Fruit fly (Drosophila melanogaster) whole organism: Measurements from ENCODE around the gene pico.

ENCODE experiments used
- CG8478 ChIP-seq: fragments of >200 bp; optimal IDR thresholded peaks from 2 replicates; lab custom pipeline; 2018; ENCODE audit warnings: inconsistent platforms
- Dll ChIP-seq: fragments of >200 bp; optimal IDR thresholded peaks from 2 replicates; lab custom pipeline; 2017
- EcR ChIP-seq, 2 experiments: fragments of >200 bp; optimal IDR thresholded peaks; 2 replicates each; lab custom pipeline; 2017; ENCODE audit warnings: missing biosample characterization in 2 of 2, missing genetic modification characterization in 2 of 2, missing genetic modification reagents in 2 of 2
- pan ChIP-seq: fragments of >200 bp; optimal IDR thresholded peaks from 2 replicates; lab custom pipeline; 2017
- psq ChIP-seq: fragments of >200 bp; optimal IDR thresholded peaks from 2 replicates; lab custom pipeline; 2017
- usp ChIP-seq: fragments of >200 bp; optimal IDR thresholded peaks from 2 replicates; lab custom pipeline; 2017; ENCODE audit warnings: missing biosample characterization, missing genetic modification characterization, mixed read lengths

Gene pico

DNA sequence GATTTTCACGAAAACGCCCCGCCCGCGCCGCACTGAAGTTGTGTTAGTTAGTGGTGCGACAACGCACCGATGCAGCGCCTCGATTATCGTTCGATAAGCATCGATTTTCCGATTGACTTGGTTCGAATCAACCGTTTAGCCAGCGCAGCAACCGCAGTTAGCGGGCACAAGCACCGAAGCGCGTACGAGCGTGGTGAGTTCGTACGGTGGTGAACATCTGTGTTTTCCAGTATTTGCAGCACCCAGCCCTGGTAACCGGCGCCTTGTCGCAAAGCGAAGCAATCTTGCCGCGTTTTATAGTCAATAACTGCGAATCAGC, at the start of gene pico, which contains the start of gene Nup205:
Gene pico (minus strand): TSS at position 71 of the 319 bp plus-strand sequence.
Gene Nup205 (plus strand): TSS at position 226 of the 319 bp plus-strand sequence.
- TF ChIP-seq Dll (lab: Kevin White, UChicago) (no peak), EcR (GFP tag; optimal IDR thresholded peaks at IDR 0.05; lab: Kevin White, UChicago) (no peak), pan (lab: Kevin White, UChicago) (no peak), usp (GFP tag; lab: Kevin White, UChicago) (no peak), psq (no peak), CG8478 (lab: Kevin White, UChicago) (no peak)

DNA sequence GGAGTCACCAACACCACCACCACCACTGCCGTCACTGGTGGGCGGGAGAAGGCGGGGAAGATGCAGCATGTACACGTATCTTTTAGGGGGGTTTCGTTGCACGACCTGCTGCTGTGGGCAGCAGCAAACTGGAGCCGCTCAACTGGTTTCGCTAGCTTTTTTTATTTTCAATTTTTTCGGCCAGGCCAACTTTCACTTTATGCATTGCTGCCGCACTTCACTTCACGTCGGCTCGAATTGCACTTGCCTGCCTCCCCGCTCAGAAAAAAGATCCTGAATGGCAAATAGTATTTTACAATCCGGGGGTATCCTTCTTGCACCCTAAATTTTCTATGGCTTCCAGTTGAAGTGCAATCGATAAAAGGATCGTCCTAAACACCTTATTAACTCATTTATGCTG, 48.1 kb upstream of the pico start:
- TF ChIP-seq pan (lab: Kevin White, UChicago) (no peak), psq (no peak), EcR (GFP tag; optimal IDR thresholded peaks at IDR 0.05; lab: Kevin White, UChicago) (no peak), CG8478 (lab: Kevin White, UChicago) (no peak), Dll (lab: Kevin White, UChicago) (no peak)

DNA sequence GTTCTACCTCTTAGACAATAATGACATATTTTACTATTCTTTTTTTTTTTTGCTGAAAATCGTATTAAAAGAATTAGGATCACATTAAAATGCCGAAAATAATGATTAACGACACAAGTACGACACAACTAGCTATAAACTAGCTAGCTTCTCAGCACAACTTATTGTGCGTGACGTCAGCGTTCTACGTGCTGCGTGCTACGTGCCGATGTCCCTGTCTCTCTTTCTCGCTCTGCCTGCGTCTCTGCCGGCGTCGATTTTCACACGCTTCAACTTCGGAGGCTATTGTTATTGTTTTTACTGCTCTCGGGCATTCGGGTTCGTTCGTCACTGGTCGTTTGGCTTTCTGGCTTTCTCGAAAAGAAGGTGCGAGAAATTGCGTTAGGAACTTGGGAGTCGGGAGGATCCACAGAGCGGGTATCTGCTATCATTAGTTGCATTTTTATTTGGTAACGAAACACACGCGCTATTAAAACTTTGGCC, 46.2 kb upstream of the pico start:
- TF ChIP-seq psq, result no peak
- TF ChIP-seq usp (GFP tag; lab: Kevin White, UChicago), result no peak
- TF ChIP-seq pan (lab: Kevin White, UChicago), result no peak
- TF ChIP-seq CG8478 (lab: Kevin White, UChicago), result no peak
- no peak for TF ChIP-seq EcR (GFP tag; optimal IDR thresholded peaks at IDR 0.05; lab: Kevin White, UChicago)
- no peak for TF ChIP-seq Dll (lab: Kevin White, UChicago)

DNA sequence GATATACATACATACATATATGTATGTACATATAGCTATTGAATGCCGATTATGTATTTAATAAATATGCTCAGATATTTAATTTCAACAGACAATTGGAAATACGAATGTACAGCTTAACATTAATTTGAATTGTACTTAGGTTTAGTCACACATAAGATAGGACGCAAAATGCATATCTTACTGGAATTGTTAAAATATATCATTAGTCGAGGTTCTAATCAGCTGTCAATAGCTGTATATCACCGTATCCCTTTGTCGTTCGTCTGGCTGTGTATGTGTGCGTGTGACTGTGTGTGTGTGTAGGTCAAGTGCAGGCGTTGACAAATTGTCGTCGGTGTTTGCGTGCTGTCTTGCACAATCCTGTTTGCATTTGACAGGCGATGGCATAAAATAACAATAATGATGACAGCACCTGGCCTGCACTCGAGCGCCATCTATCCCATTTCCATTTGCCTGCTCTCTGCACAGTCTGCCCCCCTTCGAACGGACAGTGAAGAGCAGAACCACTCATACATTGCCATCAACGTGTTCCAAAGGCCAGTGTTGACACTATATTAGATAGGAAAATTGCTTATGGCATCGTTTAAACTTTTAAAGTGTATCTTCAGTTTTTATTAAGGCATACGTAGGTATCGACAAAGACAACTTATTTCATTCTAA, 45.6 kb upstream of the pico start:
- TF ChIP-seq CG8478 (lab: Kevin White, UChicago), result no peak
- TF ChIP-seq pan (lab: Kevin White, UChicago), result no peak
- no peak for TF ChIP-seq psq
- TF ChIP-seq Dll (lab: Kevin White, UChicago), result no peak
- no peak for TF ChIP-seq EcR (GFP tag; optimal IDR thresholded peaks at IDR 0.05; lab: Kevin White, UChicago)
- no peak for TF ChIP-seq usp (GFP tag; lab: Kevin White, UChicago)

DNA sequence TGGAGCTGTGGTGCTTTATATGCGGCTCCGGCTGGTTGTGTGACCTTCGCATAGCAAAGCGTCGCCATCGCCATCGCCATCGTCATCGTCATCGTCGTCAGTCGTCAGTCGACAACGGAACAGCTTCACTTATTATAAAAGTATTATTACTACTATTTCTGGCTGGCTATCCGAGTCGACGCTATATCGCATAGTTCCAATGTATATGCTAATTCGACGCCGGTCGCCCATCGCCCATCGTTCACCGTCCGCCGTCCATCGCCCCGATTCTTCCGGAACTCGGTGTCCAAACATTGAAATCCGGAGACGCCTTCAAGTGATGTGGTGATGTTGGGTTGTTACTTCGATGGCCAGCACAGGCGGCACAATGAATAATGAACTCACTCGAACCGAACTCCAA, 40.2 kb upstream of the pico start:
- TF ChIP-seq EcR (GFP tag; optimal IDR thresholded peaks at IDR 0.05; lab: Kevin White, UChicago) (no peak), psq (no peak), pan (lab: Kevin White, UChicago) (no peak), usp (GFP tag; lab: Kevin White, UChicago) (no peak), Dll (lab: Kevin White, UChicago) (no peak), CG8478 (lab: Kevin White, UChicago) (no peak)

DNA sequence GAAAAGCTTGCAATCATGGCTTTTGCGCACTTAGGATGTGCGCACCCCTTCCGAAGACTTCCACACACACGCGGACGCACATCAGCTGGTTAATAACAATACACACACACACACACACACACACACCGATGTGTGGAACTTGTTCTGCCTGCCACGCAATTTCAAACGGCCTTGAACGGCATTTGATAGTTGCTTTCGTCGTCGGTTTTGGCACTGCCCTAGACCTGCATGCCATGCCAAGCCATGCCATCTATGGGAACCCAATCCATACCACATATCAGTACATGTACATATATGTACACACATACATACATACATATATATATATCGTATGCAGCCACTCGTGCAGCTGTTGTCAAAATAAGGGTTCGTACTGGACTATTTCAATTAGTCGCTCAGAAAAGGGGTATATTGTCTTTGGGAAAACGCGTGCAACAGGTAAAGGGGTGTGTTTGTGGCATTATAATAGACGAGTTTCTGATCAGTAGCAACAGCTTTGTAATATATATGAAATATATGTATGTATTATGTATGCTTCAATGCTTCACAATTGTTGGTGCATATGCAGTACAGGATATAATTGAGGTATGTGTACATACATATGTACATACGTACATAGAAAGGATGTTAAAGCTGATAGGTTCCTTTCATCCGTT, 38.3 kb upstream of the pico start, which contains the start of gene amn:
Gene amn (minus strand): TSS at position 51 of the 656 bp plus-strand sequence.
- TF ChIP-seq EcR (GFP tag; optimal IDR thresholded peaks at IDR 0.05; lab: Kevin White, UChicago), result no peak
- no peak for TF ChIP-seq pan (lab: Kevin White, UChicago)
- TF ChIP-seq CG8478 (lab: Kevin White, UChicago), result no peak
- TF ChIP-seq psq, result no peak
- TF ChIP-seq usp (GFP tag; lab: Kevin White, UChicago), result no peak

- TF ChIP-seq CG8478 (lab: Kevin White, UChicago), result no peak
- TF ChIP-seq pan (lab: Kevin White, UChicago), result no peak
- no peak for TF ChIP-seq Dll (lab: Kevin White, UChicago)
- no peak for TF ChIP-seq usp (GFP tag; lab: Kevin White, UChicago)
- no peak for TF ChIP-seq psq
- no peak for TF ChIP-seq EcR (GFP tag; optimal IDR thresholded peaks at IDR 0.05; lab: Kevin White, UChicago)
These were observed 37.4 kb upstream of the pico start for dm6 chrX:19889128-19889756.

- TF ChIP-seq CG8478 (lab: Kevin White, UChicago) (peak; percentile 45), pan (lab: Kevin White, UChicago) (no peak), psq (no peak), EcR (GFP tag; optimal IDR thresholded peaks at IDR 0.05; lab: Kevin White, UChicago) (no peak), usp (GFP tag; lab: Kevin White, UChicago) (no peak), Dll (lab: Kevin White, UChicago) (peak; percentile 88)
These were observed 35.4 kb upstream of the pico start for dm6 chrX:19886936-19887934.

dm6 chrX:19886515-19886914, 34.7 kb upstream of the pico start:
- TF ChIP-seq CG8478 (lab: Kevin White, UChicago) (no peak), psq (no peak), EcR (GFP tag; optimal IDR thresholded peaks at IDR 0.05; lab: Kevin White, UChicago) (no peak), usp (GFP tag; lab: Kevin White, UChicago) (no peak), pan (lab: Kevin White, UChicago) (no peak), Dll (lab: Kevin White, UChicago) (no peak)

dm6 chrX:19884204-19884603, 32.3 kb upstream of the pico start:
- TF ChIP-seq pan (lab: Kevin White, UChicago) (no peak), psq (no peak), CG8478 (lab: Kevin White, UChicago) (no peak), usp (GFP tag; lab: Kevin White, UChicago) (no peak), EcR (GFP tag; optimal IDR thresholded peaks at IDR 0.05; lab: Kevin White, UChicago) (no peak), Dll (lab: Kevin White, UChicago) (no peak)
